Fruit fly (Drosophila melanogaster) whole organism, embryonic: ENCODE results near the gene Patsas.

Experiments used
- Abd-B ChIP-seq: fragments of 200-800 bp; sonication (Bioruptor generic); optimal IDR thresholded peaks from 2 replicates; lab custom pipeline; 2018; ENCODE audit warnings: missing biosample characterization, mild to moderate bottlenecking, missing genetic modification characterization, moderate library complexity
- Ada2b ChIP-seq: fragments of 200-800 bp; sonication (Bioruptor generic); IDR thresholded peaks from 2 replicates; pipeline ENCODE4 v1.3.6; 2022; ENCODE audit warnings: missing biosample characterization, missing genetic modification characterization
- Blimp-1 ChIP-seq: fragments of 200-800 bp; sonication (Bioruptor generic); optimal IDR thresholded peaks from 3 replicates; lab custom pipeline; 2018; ENCODE audit warnings: missing biosample characterization, missing genetic modification characterization, mild to moderate bottlenecking, moderate library complexity, missing genetic modification reagents
- CG10209 ChIP-seq: fragments of 200-800 bp; sonication (Bioruptor generic); optimal IDR thresholded peaks from 3 replicates; lab custom pipeline; 2017; ENCODE audit warnings: missing biosample characterization, mild to moderate bottlenecking, missing genetic modification characterization, missing genetic modification reagents
- CG10543 ChIP-seq: fragments of 200-800 bp; sonication (Bioruptor generic); optimal IDR thresholded peaks from 3 replicates; lab custom pipeline; 2017; ENCODE audit warnings: missing biosample characterization, mild to moderate bottlenecking, missing genetic modification characterization, moderate library complexity
- CG12071 ChIP-seq: fragments of 200-800 bp; sonication (Bioruptor generic); optimal IDR thresholded peaks from 3 replicates; lab custom pipeline; 2018; ENCODE audit warnings: missing biosample characterization, mild to moderate bottlenecking, missing genetic modification characterization
- CG1233 ChIP-seq: fragments of 200-800 bp; sonication (Bioruptor generic); optimal IDR thresholded peaks from 4 replicates; lab custom pipeline; 2018; ENCODE audit warnings: missing biosample characterization, mild to moderate bottlenecking, missing genetic modification characterization
- CG14965 ChIP-seq: fragments of 200-800 bp; sonication (Bioruptor generic); optimal IDR thresholded peaks from 2 replicates; lab custom pipeline; 2016; ENCODE audit warnings: missing biosample characterization, missing genetic modification characterization, borderline replicate concordance
- CG15011 ChIP-seq: fragments of 200-800 bp; sonication (Bioruptor generic); optimal IDR thresholded peaks from 3 replicates; lab custom pipeline; 2018; ENCODE audit warnings: missing biosample characterization, mild to moderate bottlenecking, missing genetic modification characterization
- CG17385 ChIP-seq: fragments of 200-800 bp; sonication (Bioruptor generic); optimal IDR thresholded peaks from 3 replicates; lab custom pipeline; 2018; ENCODE audit warnings: missing biosample characterization, mild to moderate bottlenecking, missing genetic modification characterization
- CG17912 ChIP-seq: fragments of 200-800 bp; sonication (Bioruptor generic); optimal IDR thresholded peaks from 2 replicates; lab custom pipeline; 2018; ENCODE audit warnings: missing biosample characterization, mild to moderate bottlenecking, missing genetic modification characterization
- CG18619 ChIP-seq: fragments of 200-800 bp; sonication (Bioruptor generic); optimal IDR thresholded peaks from 3 replicates; lab custom pipeline; 2017; ENCODE audit warnings: missing biosample characterization, mild to moderate bottlenecking, missing genetic modification characterization
- CG32532 ChIP-seq: fragments of 200-800 bp; sonication (Bioruptor generic); IDR thresholded peaks from 2 replicates; pipeline ENCODE4 v1.3.6; 2022; ENCODE audit warnings: missing biosample characterization, missing genetic modification characterization
- CG34224 ChIP-seq: fragments of 200-800 bp; sonication (Bioruptor generic); IDR thresholded peaks from 3 replicates; pipeline ENCODE4 v1.3.6; 2022; ENCODE audit warnings: missing biosample characterization, missing genetic modification characterization; ENCODE audit not compliant: partially characterized antibody
- CG6254 ChIP-seq: fragments of 200-800 bp; sonication (Bioruptor generic); optimal IDR thresholded peaks from 3 replicates; lab custom pipeline; 2017; ENCODE audit warnings: mild to moderate bottlenecking, missing biosample characterization, missing genetic modification reagents, missing genetic modification characterization
- CG7928 ChIP-seq: fragments of 200-800 bp; sonication (Bioruptor generic); optimal IDR thresholded peaks from 2 replicates; lab custom pipeline; 2017; ENCODE audit warnings: missing biosample characterization, mild to moderate bottlenecking, missing genetic modification characterization
- CG7963 ChIP-seq: fragments of 200-800 bp; sonication (Bioruptor generic); IDR thresholded peaks from 3 replicates; pipeline ENCODE4 v1.3.6; 2022; ENCODE audit warnings: missing biosample characterization, missing genetic modification characterization; ENCODE audit not compliant: partially characterized antibody
- CG9215 ChIP-seq: fragments of 200-800 bp; sonication (Bioruptor generic); IDR thresholded peaks from 2 replicates; pipeline ENCODE4 v1.3.6; 2022; ENCODE audit warnings: missing biosample characterization, missing genetic modification characterization
- CG9609 ChIP-seq: fragments of 200-800 bp; sonication (Bioruptor generic); optimal IDR thresholded peaks from 3 replicates; lab custom pipeline; 2016; ENCODE audit warnings: missing biosample characterization, missing genetic modification characterization
- Chrac-16 ChIP-seq: fragments of 200-800 bp; sonication (Bioruptor generic); optimal IDR thresholded peaks from 3 replicates; lab custom pipeline; 2016; ENCODE audit warnings: missing biosample characterization, missing genetic modification characterization
- CoRest ChIP-seq: fragments of 200-800 bp; sonication (Bioruptor generic); optimal IDR thresholded peaks from 3 replicates; lab custom pipeline; 2018; ENCODE audit warnings: missing biosample characterization, mild to moderate bottlenecking, missing genetic modification characterization, moderate library complexity
- Dref ChIP-seq: fragments of 200-800 bp; sonication (Bioruptor generic); IDR thresholded peaks from 2 replicates; pipeline ENCODE4 v1.3.6; 2022; ENCODE audit warnings: missing biosample characterization, missing genetic modification characterization
- ERR ChIP-seq: fragments of 200-800 bp; sonication (Bioruptor generic); optimal IDR thresholded peaks from 2 replicates; lab custom pipeline; 2016; ENCODE audit warnings: missing biosample characterization, missing genetic modification characterization
- Fer2 ChIP-seq: fragments of 200-800 bp; sonication (Bioruptor generic); optimal IDR thresholded peaks from 2 replicates; lab custom pipeline; 2018; ENCODE audit warnings: missing biosample characterization, mild to moderate bottlenecking, missing genetic modification characterization, moderate library complexity
- HLHmδ ChIP-seq: fragments of 200-800 bp; sonication (Bioruptor generic); optimal IDR thresholded peaks from 2 replicates; lab custom pipeline; 2018; ENCODE audit warnings: missing biosample characterization, mild to moderate bottlenecking, missing genetic modification characterization, moderate library complexity
- Jarid2 ChIP-seq: fragments of 200-800 bp; sonication (Bioruptor generic); optimal IDR thresholded peaks from 3 replicates; lab custom pipeline; 2017; ENCODE audit warnings: mild to moderate bottlenecking, missing biosample characterization, missing genetic modification reagents, missing genetic modification characterization
- Nf-YA ChIP-seq: fragments of 200-800 bp; sonication (Bioruptor generic); IDR thresholded peaks from 2 replicates; pipeline ENCODE4 v1.3.6; 2022; ENCODE audit warnings: missing biosample characterization, missing genetic modification characterization
- Nf-YB ChIP-seq: fragments of 200-800 bp; sonication (Bioruptor generic); optimal IDR thresholded peaks from 3 replicates; lab custom pipeline; 2019; ENCODE audit warnings: missing biosample characterization, mild to moderate bottlenecking, missing genetic modification characterization, moderate library complexity
- Optix ChIP-seq: fragments of 200-800 bp; sonication (Bioruptor generic); IDR thresholded peaks from 3 replicates; pipeline ENCODE4 v1.3.6; 2022; ENCODE audit warnings: missing biosample characterization, missing genetic modification characterization
- TFAM ChIP-seq: fragments of 200-800 bp; sonication (Bioruptor generic); optimal IDR thresholded peaks from 2 replicates; lab custom pipeline; 2017; ENCODE audit warnings: missing biosample characterization, missing genetic modification characterization, inconsistent platforms
- bbx ChIP-seq: fragments of 200-800 bp; sonication (Bioruptor generic); IDR thresholded peaks from 2 replicates; pipeline ENCODE4 v1.3.6; 2022; ENCODE audit warnings: missing biosample characterization, missing genetic modification characterization; ENCODE audit not compliant: partially characterized antibody
- chinmo ChIP-seq: fragments of 200-800 bp; sonication (Bioruptor generic); IDR thresholded peaks from 4 replicates; pipeline ENCODE4 v1.3.6; 2022; ENCODE audit warnings: missing biosample characterization, missing genetic modification characterization; ENCODE audit not compliant: partially characterized antibody
- esg ChIP-seq: fragments of 200-800 bp; sonication (Bioruptor generic); conservative IDR thresholded peaks from 2 replicates; pipeline ENCODE4 v1.3.6; 2022; ENCODE audit warnings: missing biosample characterization, missing genetic modification characterization
- eve ChIP-seq, 2 experiments: fragments of >200 bp; optimal IDR thresholded peaks; 2 replicates each; lab custom pipeline; 2017; ENCODE audit warnings: missing biosample characterization in 2 of 2, missing genetic modification characterization in 2 of 2
- her ChIP-seq: fragments of 200-800 bp; sonication (Bioruptor generic); optimal IDR thresholded peaks from 2 replicates; lab custom pipeline; 2016; ENCODE audit warnings: missing biosample characterization, missing genetic modification characterization
- hth ChIP-seq: fragments of >200 bp; optimal IDR thresholded peaks from 2 replicates; lab custom pipeline; 2017; ENCODE audit warnings: inconsistent platforms
- knrl ChIP-seq: fragments of 200-800 bp; sonication (Bioruptor generic); IDR thresholded peaks from 3 replicates; pipeline ENCODE4 v1.3.6; 2022; ENCODE audit warnings: missing biosample characterization, missing genetic modification characterization; ENCODE audit not compliant: partially characterized antibody
- lmd ChIP-seq: fragments of 200-800 bp; sonication (Bioruptor generic); IDR thresholded peaks from 2 replicates; pipeline ENCODE4 v1.3.6; 2022; ENCODE audit warnings: missing biosample characterization, missing genetic modification characterization
- lov ChIP-seq, 2 experiments: fragments of 200-800 bp in 1 of 2; fragments of >200 bp in 1 of 2; sonication (Bioruptor generic) in 1 of 2; IDR thresholded peaks in 1 of 2; optimal IDR thresholded peaks in 1 of 2; 2 replicates in 1 of 2; 3 replicates in 1 of 2; pipeline versions ENCODE4 v1.3.6 to Lab custom; 2017 to 2022; ENCODE audit warnings: missing biosample characterization in 1 of 2, missing genetic modification characterization in 1 of 2
- pnt ChIP-seq: fragments of 200-800 bp; sonication (Bioruptor generic); optimal IDR thresholded peaks from 3 replicates; lab custom pipeline; 2016; ENCODE audit warnings: missing biosample characterization, missing genetic modification characterization
- sens-2 ChIP-seq: fragments of 200-800 bp; sonication (Bioruptor generic); IDR thresholded peaks from 2 replicates; pipeline ENCODE4 v1.3.6; 2022; ENCODE audit warnings: missing biosample characterization, missing genetic modification characterization
- shn ChIP-seq: fragments of 200-800 bp; sonication (Bioruptor generic); optimal IDR thresholded peaks from 3 replicates; lab custom pipeline; 2016; ENCODE audit warnings: missing biosample characterization, missing genetic modification characterization
- sima ChIP-seq: fragments of 200-800 bp; sonication (Bioruptor generic); optimal IDR thresholded peaks from 2 replicates; lab custom pipeline; 2016; ENCODE audit warnings: missing biosample characterization, missing genetic modification characterization
- slp2 ChIP-seq: fragments of 200-800 bp; sonication (Bioruptor generic); optimal IDR thresholded peaks from 2 replicates; lab custom pipeline; 2016; ENCODE audit warnings: missing biosample characterization, missing genetic modification characterization
- sob ChIP-seq: fragments of 200-800 bp; sonication (Bioruptor generic); IDR thresholded peaks from 2 replicates; pipeline ENCODE4 v1.3.6; 2022; ENCODE audit warnings: missing biosample characterization, missing genetic modification characterization
- trem ChIP-seq: fragments of 200-800 bp; optimal IDR thresholded peaks from 3 replicates; lab custom pipeline; 2019; ENCODE audit warnings: missing biosample characterization, mild to moderate bottlenecking, missing genetic modification characterization, moderate library complexity
- zfh1 ChIP-seq: fragments of 200-800 bp; sonication (Bioruptor generic); IDR thresholded peaks from 3 replicates; pipeline ENCODE4 v1.3.6; 2022; ENCODE audit warnings: missing biosample characterization, missing genetic modification characterization

The Patsas gene

DNA sequence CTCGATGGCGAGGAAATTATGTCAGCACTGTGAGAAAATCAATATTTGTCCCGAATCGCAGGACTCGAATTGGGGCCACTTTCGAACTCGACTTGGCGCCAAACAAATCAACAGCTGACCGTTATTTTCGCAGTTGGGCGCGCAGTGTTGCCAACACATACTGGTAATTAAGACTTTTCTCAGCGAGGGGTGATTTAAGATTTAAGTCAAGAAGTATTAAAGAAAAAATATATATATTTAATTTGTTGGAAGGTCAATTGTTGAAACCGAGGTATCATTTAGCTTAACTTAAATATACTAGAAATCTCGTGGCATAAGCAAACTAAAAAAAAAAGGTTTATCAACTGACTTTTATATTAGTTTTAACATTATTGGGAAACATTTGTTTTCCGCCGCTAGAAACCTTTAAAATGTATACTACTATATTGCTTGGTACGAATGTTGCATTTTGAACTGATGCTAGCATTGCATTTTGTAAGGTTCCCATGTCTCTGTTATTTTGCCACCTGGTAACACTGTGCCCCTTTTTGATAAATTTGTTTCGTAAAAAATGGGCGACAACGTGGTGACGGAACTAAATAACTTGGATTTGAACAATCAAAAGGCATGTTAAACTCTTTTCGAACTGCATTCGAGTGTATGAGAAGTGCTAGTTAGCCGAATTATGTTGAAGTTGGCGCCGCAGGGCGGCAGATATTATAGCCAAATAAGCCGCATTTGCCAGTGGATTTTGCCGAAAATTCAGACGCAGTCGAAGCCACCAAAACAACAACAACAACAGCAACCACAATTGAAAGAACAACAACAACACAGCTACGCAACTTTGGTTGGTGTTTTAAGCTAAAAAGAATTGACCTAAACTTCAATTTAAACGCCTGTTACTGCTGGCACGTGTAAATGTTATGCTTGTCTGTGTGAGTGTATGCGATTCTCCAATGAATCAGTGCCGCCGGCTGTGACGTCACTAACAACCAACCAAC is at the start of gene Patsas, which contains the start of gene ThrRS (continued):
- TF ChIP-seq Nf-YB (GFP tag; lab: Kevin White, UChicago), result peak; percentile 70
- TF ChIP-seq hth (lab: Kevin White, UChicago), result no peak
- TF ChIP-seq esg (GFP tag; lab: Robert Waterston, UW), result peak; percentile 86
- peak; percentile 43 for TF ChIP-seq Jarid2 (GFP tag; lab: Kevin White, UChicago)
- peak; percentile 85 for TF ChIP-seq Chrac-16 (GFP tag; lab: Kevin White, UChicago)
- peak; percentile 88 for TF ChIP-seq CG32532 (GFP tag; lab: Robert Waterston, UW)
- TF ChIP-seq eve (GFP tag; optimal IDR thresholded peaks at IDR 0.05; lab: Kevin White, UChicago), result no peak
- peak; percentile 78 for TF ChIP-seq zfh1 (GFP tag; lab: Robert Waterston, UW)
- peak; percentile 31 for TF ChIP-seq CG17912 (GFP tag; lab: Kevin White, UChicago)
- TF ChIP-seq CG12071, result peak; percentile 24
- TF ChIP-seq Abd-B (GFP tag; lab: Kevin White, UChicago), result peak; percentile 96
- no peak for TF ChIP-seq CG15011
- TF ChIP-seq CG7928 (GFP tag; lab: Kevin White, UChicago), result peak; percentile 65
- TF ChIP-seq CoRest (tag; lab: Kevin White, UChicago), result peak; percentile 95
- peak; percentile 76 for TF ChIP-seq shn (GFP tag; lab: Kevin White, UChicago)
- peak; percentile 83 for TF ChIP-seq Ada2b (GFP tag; lab: Robert Waterston, UW)
- peak; percentile 80 for TF ChIP-seq CG18619 (GFP tag; lab: Kevin White, UChicago)
- TF ChIP-seq Nf-YA (GFP tag; lab: Robert Waterston, UW), result peak; percentile 64
- peak; percentile 87 for TF ChIP-seq CG10543 (GFP tag; lab: Kevin White, UChicago)
- peak; percentile 40; the same call in 1 of the 3 replicates for TF ChIP-seq knrl (GFP tag; lab: Robert Waterston, UW)
- peak; percentile 35 for TF ChIP-seq ERR (GFP tag; lab: Kevin White, UChicago)
- no peak for TF ChIP-seq HLHmδ
- TF ChIP-seq CG7963, result no peak
- TF ChIP-seq sima (GFP tag; lab: Kevin White, UChicago), result peak; percentile 36
- peak; percentile 7 for TF ChIP-seq her (GFP tag; lab: Kevin White, UChicago)
- TF ChIP-seq CG6254 (GFP tag; lab: Kevin White, UChicago), result no peak
- TF ChIP-seq trem (tag; lab: Kevin White, UChicago), result peak; percentile 73
- TF ChIP-seq bbx, result no peak
- TF ChIP-seq slp2 (GFP tag; lab: Kevin White, UChicago), result peak; percentile 73
- TF ChIP-seq sens-2, result peak; percentile 23; the same call in 1 of the 2 replicates
- TF ChIP-seq CG17385 (GFP tag; lab: Kevin White, UChicago), result peak; percentile 79
- peak; percentile 84 for TF ChIP-seq Blimp-1 (GFP tag; lab: Kevin White, UChicago)
- TF ChIP-seq CG1233 (GFP tag; lab: Kevin White, UChicago), result peak; percentile 82
- TF ChIP-seq sob (GFP tag; lab: Robert Waterston, UW), result peak; percentile 82
- no peak for TF ChIP-seq CG14965 (GFP tag; lab: Kevin White, UChicago)
- no peak for TF ChIP-seq lov (optimal IDR thresholded peaks at IDR 0.05; lab: Kevin White, UChicago)
- TF ChIP-seq lov (GFP tag; IDR thresholded peaks at IDR 0.05; lab: Robert Waterston, UW), result 0 out of 3 replicates have a peak, but pooled peaks have one; percentile 15
- TF ChIP-seq Optix (GFP tag; lab: Robert Waterston, UW), result peak; percentile 53; the same call in 1 of the 3 replicates
- peak; percentile 86 for TF ChIP-seq CG10209 (GFP tag; lab: Kevin White, UChicago)
- TF ChIP-seq Fer2 (tag; lab: Kevin White, UChicago), result peak; percentile 84
- TF ChIP-seq CG34224, result no peak
- peak; percentile 71 for TF ChIP-seq pnt (GFP tag; lab: Kevin White, UChicago)
- TF ChIP-seq chinmo (GFP tag; lab: Robert Waterston, UW), result no peak
- TF ChIP-seq TFAM (GFP tag; lab: Kevin White, UChicago), result no peak
- TF ChIP-seq Dref (GFP tag; lab: Robert Waterston, UW), result peak; percentile 33; the same call in 1 of the 2 replicates
- TF ChIP-seq lmd (GFP tag; lab: Robert Waterston, UW), result peak; percentile 90
- peak; percentile 95 for TF ChIP-seq CG9215 (GFP tag; lab: Robert Waterston, UW)
- peak; percentile 52 for TF ChIP-seq CG9609 (GFP tag; lab: Kevin White, UChicago)
